Worm (Caenorhabditis elegans): ENCODE measurements around the gene F08F1.4.
A peak's percentile ranks its signal among the peaks of the same experiment; 100 is the strongest.

- TF ChIP-seq skn-1 (tag; optimal IDR thresholded peaks at IDR 0.05) (no peak), zip-11 (GFP tag; IDR thresholded peaks at IDR 0.05) (no peak), fkh-10 (GFP tag; optimal IDR thresholded peaks at IDR 0.05) (peak; percentile 28), D1046.2 (GFP tag; IDR thresholded peaks at IDR 0.05) (no peak), ZK546.5 (tag; optimal IDR thresholded peaks at IDR 0.05) (no peak), F26F4.8 (GFP tag; conservative IDR thresholded peaks at IDR 0.05) (no peak), aly-2 (tag; optimal IDR thresholded peaks at IDR 0.05) (no peak), mdl-1 (tag; optimal IDR thresholded peaks at IDR 0.05) (peak in 1 of 2 experiments; percentile 57), pqm-1 (tag; optimal IDR thresholded peaks at IDR 0.05) (peak; percentile 41), spr-1 (tag; optimal IDR thresholded peaks at IDR 0.05) (peak; percentile 32), unc-39 (tag; optimal IDR thresholded peaks at IDR 0.05) (no peak)
Measured at ce11 chrX:8368210-8368609, 45.0 kb upstream of the F08F1.4 start.

Measured in whole organism, L4 larva.